Worm (Caenorhabditis elegans) whole organism, young adult: ENCODE measurements around the gene mab-3.

Experiments used
- B0336.3 ChIP-seq: fragments of 200-800 bp; sonication (Bioruptor generic); IDR thresholded peaks from 2 replicates; pipeline ENCODE4 v1.3.6; 2022; ENCODE audit warnings: missing genetic modification characterization, missing compliant biosample characterization
- F22D6.2 ChIP-seq: sonication (generic microtip); optimal IDR thresholded peaks from 2 replicates; lab custom pipeline; 2016; ENCODE audit warnings: mild to moderate bottlenecking, missing genetic modification characterization, missing compliant biosample characterization
- F33H1.4 ChIP-seq: fragments of 200-800 bp; sonication (Bioruptor generic); IDR thresholded peaks from 2 replicates; pipeline ENCODE4 v1.3.6; 2022; ENCODE audit warnings: missing genetic modification reagents, missing genetic modification characterization, missing compliant biosample characterization
- F37B4.10 ChIP-seq: fragments of 200-800 bp; sonication (Bioruptor generic); IDR thresholded peaks from 2 replicates; pipeline ENCODE4 v1.3.6; 2022; ENCODE audit warnings: missing genetic modification characterization, missing compliant biosample characterization
- F39B2.1 ChIP-seq: fragments of 200-800 bp; sonication (Bioruptor generic); IDR thresholded peaks from 2 replicates; pipeline ENCODE4 v1.3.6; 2022; ENCODE audit warnings: missing genetic modification reagents, missing genetic modification characterization, missing compliant biosample characterization
- T26A5.8 ChIP-seq: sonication (generic microtip); optimal IDR thresholded peaks from 2 replicates; lab custom pipeline; 2016; ENCODE audit warnings: missing genetic modification characterization, missing compliant biosample characterization
- Y53F4B.3 ChIP-seq: fragments of 200-800 bp; sonication (Bioruptor generic); IDR thresholded peaks from 2 replicates; pipeline ENCODE4 v1.3.6; 2022; ENCODE audit warnings: missing genetic modification reagents, missing genetic modification characterization, missing compliant biosample characterization
- Y53G8AR.9 ChIP-seq: fragments of 200-800 bp; sonication (Bioruptor generic); conservative IDR thresholded peaks from 2 replicates; pipeline ENCODE4 v1.3.6; 2022; ENCODE audit warnings: missing genetic modification reagents, missing genetic modification characterization, missing compliant biosample characterization
- Y67H2A.10 ChIP-seq: fragments of 200-800 bp; sonication (Bioruptor generic); conservative IDR thresholded peaks from 2 replicates; pipeline ENCODE4 v1.3.6; 2022; ENCODE audit warnings: missing genetic modification reagents, missing genetic modification characterization, missing compliant biosample characterization
- ZK185.1 ChIP-seq: sonication (generic microtip); optimal IDR thresholded peaks from 2 replicates; lab custom pipeline; 2016; ENCODE audit warnings: mild to moderate bottlenecking, missing genetic modification characterization, missing compliant biosample characterization; ENCODE audit not compliant: poor library complexity, severe bottlenecking
- ama-1 ChIP-seq, 3 experiments: fragments of 150-350 bp in 1 of 3; sonication (generic microtip) in 2 of 3; optimal IDR thresholded peaks; 2 replicates each; lab custom pipeline; 2014 to 2018; ENCODE audit warnings: missing biosample characterization in 2 of 3, missing genetic modification characterization in 2 of 3, missing genetic modification reagents in 2 of 3
- aptf-2 ChIP-seq: fragments of 200-800 bp; sonication (Bioruptor generic); conservative IDR thresholded peaks from 2 replicates; pipeline ENCODE4 v1.3.6; 2022; ENCODE audit warnings: missing genetic modification reagents, missing genetic modification characterization, missing compliant biosample characterization
- attf-5 ChIP-seq: fragments of 200-800 bp; sonication (Bioruptor generic); optimal IDR thresholded peaks from 2 replicates; lab custom pipeline; 2018; ENCODE audit warnings: mild to moderate bottlenecking, missing genetic modification characterization, missing compliant biosample characterization
- cebp-1 ChIP-seq, 2 experiments: fragments of 200-800 bp in 1 of 2; sonication (Bioruptor generic) in 1 of 2; sonication (generic microtip) in 1 of 2; IDR thresholded peaks in 1 of 2; optimal IDR thresholded peaks in 1 of 2; 2 replicates each; pipeline versions ENCODE4 v1.3.6 to Lab custom; 2017 to 2022; ENCODE audit warnings: missing compliant biosample characterization in 2 of 2, missing genetic modification characterization in 2 of 2, mild to moderate bottlenecking in 1 of 2, missing genetic modification reagents in 1 of 2, moderate library complexity in 1 of 2
- ceh-100 ChIP-seq: fragments of 200-800 bp; sonication (Bioruptor generic); IDR thresholded peaks from 2 replicates; pipeline ENCODE4 v1.3.6; 2022; ENCODE audit warnings: missing genetic modification reagents, missing genetic modification characterization, missing compliant biosample characterization
- ceh-91 ChIP-seq: fragments of 200-800 bp; sonication (Bioruptor generic); IDR thresholded peaks from 2 replicates; pipeline ENCODE4 v1.3.6; 2022; ENCODE audit warnings: missing genetic modification reagents, missing genetic modification characterization, missing compliant biosample characterization
- chd-7 ChIP-seq: sonication (generic microtip); optimal IDR thresholded peaks from 2 replicates; lab custom pipeline; 2016; ENCODE audit warnings: mild to moderate bottlenecking, missing genetic modification characterization, moderate library complexity, missing compliant biosample characterization
- die-1 ChIP-seq: sonication (generic microtip); optimal IDR thresholded peaks from 2 replicates; lab custom pipeline; 2016; ENCODE audit warnings: missing genotype, mild to moderate bottlenecking, missing genetic modification characterization, missing compliant biosample characterization
- dox-1 ChIP-seq: fragments of 200-800 bp; sonication (Bioruptor generic); IDR thresholded peaks from 2 replicates; pipeline ENCODE4 v1.3.6; 2022; ENCODE audit warnings: missing genetic modification reagents, missing genetic modification characterization, missing compliant biosample characterization
- dpff-1 ChIP-seq: sonication (generic microtip); optimal IDR thresholded peaks from 2 replicates; lab custom pipeline; 2017; ENCODE audit warnings: mild to moderate bottlenecking, missing genetic modification characterization, missing compliant biosample characterization
- efl-1 ChIP-seq: fragments of 150-350 bp; optimal IDR thresholded peaks from 2 replicates; lab custom pipeline; 2014; ENCODE audit warnings: missing biosample characterization, missing genetic modification reagents, missing genetic modification characterization
- fkh-3 ChIP-seq: sonication (generic microtip); optimal IDR thresholded peaks from 2 replicates; lab custom pipeline; 2016; ENCODE audit warnings: mild to moderate bottlenecking, missing genetic modification characterization, missing compliant biosample characterization
- him-1 ChIP-seq: sonication (generic microtip); optimal IDR thresholded peaks from 2 replicates; lab custom pipeline; 2016; ENCODE audit warnings: missing genotype, missing genetic modification reagents, missing genetic modification characterization, missing compliant biosample characterization
- let-526 ChIP-seq: fragments of 200-800 bp; sonication (Bioruptor generic); IDR thresholded peaks from 2 replicates; pipeline ENCODE4 v1.3.6; 2022; ENCODE audit warnings: missing genetic modification reagents, missing genetic modification characterization, missing compliant biosample characterization
- lsl-1 ChIP-seq: fragments of 200-800 bp; sonication (Bioruptor generic); optimal IDR thresholded peaks from 2 replicates; lab custom pipeline; 2018; ENCODE audit warnings: mild to moderate bottlenecking, missing genetic modification characterization, moderate library complexity, missing compliant biosample characterization
- mcd-1 ChIP-seq: fragments of 200-800 bp; sonication (Bioruptor generic); IDR thresholded peaks from 2 replicates; pipeline ENCODE4 v1.3.6; 2022; ENCODE audit warnings: missing genetic modification reagents, missing genetic modification characterization, missing compliant biosample characterization
- nfya-1 ChIP-seq: sonication (generic microtip); optimal IDR thresholded peaks from 2 replicates; lab custom pipeline; 2017; ENCODE audit warnings: antibody characterized with exemption, missing compliant biosample characterization, missing genetic modification characterization, borderline replicate concordance; ENCODE audit not compliant: insufficient read depth
- nfya-2 ChIP-seq: fragments of 200-800 bp; sonication (Bioruptor generic); IDR thresholded peaks from 2 replicates; pipeline ENCODE4 v1.3.6; 2022; ENCODE audit warnings: missing genetic modification reagents, missing genetic modification characterization, missing compliant biosample characterization
- nfyb-1 ChIP-seq: fragments of 200-800 bp; sonication (Bioruptor generic); IDR thresholded peaks from 2 replicates; pipeline ENCODE4 v1.3.6; 2022; ENCODE audit warnings: missing genetic modification reagents, missing genetic modification characterization, missing compliant biosample characterization
- nhr-179 ChIP-seq: sonication (generic microtip); optimal IDR thresholded peaks from 2 replicates; lab custom pipeline; 2016; ENCODE audit warnings: mild to moderate bottlenecking, missing genetic modification characterization, missing compliant biosample characterization
- nhr-27 ChIP-seq: fragments of 200-800 bp; sonication (Bioruptor generic); optimal IDR thresholded peaks from 2 replicates; lab custom pipeline; 2018; ENCODE audit warnings: mild to moderate bottlenecking, missing genetic modification characterization, moderate library complexity, missing compliant biosample characterization
- pha-4 ChIP-seq: fragments of 150-350 bp; sonication (generic microtip); optimal IDR thresholded peaks from 2 replicates; lab custom pipeline; 2014; ENCODE audit warnings: missing biosample characterization, missing genetic modification reagents, missing genetic modification characterization
- rcor-1 ChIP-seq: fragments of 200-800 bp; sonication (Bioruptor generic); IDR thresholded peaks from 2 replicates; pipeline ENCODE4 v1.3.6; 2022; ENCODE audit warnings: missing genetic modification reagents, missing genetic modification characterization, missing compliant biosample characterization
- repo-1 ChIP-seq: sonication (generic microtip); optimal IDR thresholded peaks from 2 replicates; lab custom pipeline; 2017; ENCODE audit warnings: mild to moderate bottlenecking, missing genetic modification characterization, missing compliant biosample characterization
- sdz-38 ChIP-seq: sonication (generic microtip); optimal IDR thresholded peaks from 2 replicates; lab custom pipeline; 2016; ENCODE audit warnings: missing genotype, missing genetic modification characterization, missing compliant biosample characterization
- snpc-1.1 ChIP-seq: sonication (generic microtip); optimal IDR thresholded peaks from 2 replicates; lab custom pipeline; 2017; ENCODE audit warnings: missing genetic modification characterization, mild to moderate bottlenecking, missing compliant biosample characterization, antibody characterized with exemption, moderate library complexity, missing genotype, missing genetic modification reagents; ENCODE audit not compliant: insufficient read depth
- snpc-3.4 ChIP-seq: sonication (generic microtip); optimal IDR thresholded peaks from 2 replicates; lab custom pipeline; 2017; ENCODE audit warnings: missing genetic modification characterization, mild to moderate bottlenecking, missing compliant biosample characterization, antibody characterized with exemption, moderate library complexity, missing genotype, missing genetic modification reagents
- somi-1 ChIP-seq: fragments of 200-800 bp; sonication (Bioruptor generic); optimal IDR thresholded peaks from 2 replicates; lab custom pipeline; 2018; ENCODE audit warnings: mild to moderate bottlenecking, missing genetic modification characterization, missing compliant biosample characterization
- tlf-1 ChIP-seq: fragments of 200-800 bp; sonication (Bioruptor generic); optimal IDR thresholded peaks from 2 replicates; lab custom pipeline; 2018; ENCODE audit warnings: mild to moderate bottlenecking, missing genetic modification characterization, missing compliant biosample characterization
- zim-3 ChIP-seq: sonication (generic microtip); optimal IDR thresholded peaks from 2 replicates; lab custom pipeline; 2017; ENCODE audit warnings: mild to moderate bottlenecking, missing genetic modification characterization, moderate library complexity, missing compliant biosample characterization
- ztf-22 ChIP-seq: fragments of 200-800 bp; sonication (Bioruptor generic); optimal IDR thresholded peaks from 2 replicates; lab custom pipeline; 2018; ENCODE audit warnings: mild to moderate bottlenecking, missing genetic modification characterization, moderate library complexity, missing compliant biosample characterization
- ztf-25 ChIP-seq: fragments of 200-800 bp; sonication (Bioruptor generic); IDR thresholded peaks from 2 replicates; pipeline ENCODE4 v1.3.6; 2022; ENCODE audit warnings: missing genetic modification reagents, missing genetic modification characterization, missing compliant biosample characterization
- ztf-26 ChIP-seq: sonication (generic microtip); optimal IDR thresholded peaks from 2 replicates; lab custom pipeline; 2017; ENCODE audit warnings: missing genetic modification characterization, missing compliant biosample characterization
- ztf-28 ChIP-seq: fragments of 200-800 bp; sonication (Bioruptor generic); IDR thresholded peaks from 2 replicates; pipeline ENCODE4 v1.3.6; 2022; ENCODE audit warnings: missing genetic modification reagents, missing genetic modification characterization, missing compliant biosample characterization

Gene mab-3

ce11 chrII:9752278-9752677 lies 20.3 kb downstream of the mab-3 start:
- no peak for TF ChIP-seq repo-1
- TF ChIP-seq lsl-1 (GFP tag; lab: Kevin White, UChicago) = no peak
- TF ChIP-seq cebp-1 (GFP tag; IDR thresholded peaks at IDR 0.05; lab: Robert Waterston, UW) = no peak
- no peak for TF ChIP-seq cebp-1 (tag; optimal IDR thresholded peaks at IDR 0.05; lab: Kevin White, UChicago)
- TF ChIP-seq nhr-27 = no peak
- TF ChIP-seq efl-1 (GFP tag; lab: Kevin White, UChicago) = no peak
- no peak for TF ChIP-seq attf-5
- TF ChIP-seq T26A5.8 = no peak
- no peak for TF ChIP-seq tlf-1 (GFP tag; lab: Kevin White, UChicago)
- no peak for TF ChIP-seq nfyb-1 (GFP tag; lab: Robert Waterston, UW)
- no peak for TF ChIP-seq pha-4 (tag; lab: Kevin White, UChicago)
- TF ChIP-seq B0336.3 (GFP tag; lab: Robert Waterston, UW) = no peak
- no peak for TF ChIP-seq ZK185.1 (tag; lab: Kevin White, UChicago)
- TF ChIP-seq somi-1 = no peak
- no peak for TF ChIP-seq chd-7 (tag; lab: Kevin White, UChicago)
- no peak for TF ChIP-seq F33H1.4 (GFP tag; lab: Robert Waterston, UW)
- TF ChIP-seq nfya-2 (GFP tag; lab: Robert Waterston, UW) = no peak
- TF ChIP-seq snpc-3.4 (tag; lab: Kevin White, UChicago) = no peak

- no peak for TF ChIP-seq Y53G8AR.9
- TF ChIP-seq nfyb-1 (GFP tag; lab: Robert Waterston, UW) = no peak
- TF ChIP-seq ztf-25 (GFP tag; lab: Robert Waterston, UW) = no peak
- no peak for TF ChIP-seq sdz-38
- no peak for TF ChIP-seq ztf-28 (GFP tag; lab: Robert Waterston, UW)
- TF ChIP-seq ceh-100 (GFP tag; lab: Robert Waterston, UW) = no peak
- TF ChIP-seq snpc-1.1 (tag; lab: Kevin White, UChicago) = no peak
- no peak for TF ChIP-seq Y67H2A.10
- TF ChIP-seq mcd-1 (GFP tag; lab: Robert Waterston, UW) = no peak
- no peak for TF ChIP-seq fkh-3 (tag; lab: Kevin White, UChicago)
- TF ChIP-seq nfya-1 = no peak
- TF ChIP-seq ceh-91 (GFP tag; lab: Robert Waterston, UW) = no peak
- TF ChIP-seq nhr-179 (tag; lab: Kevin White, UChicago) = no peak
- TF ChIP-seq Y53F4B.3 = no peak
- TF ChIP-seq F37B4.10 (GFP tag; lab: Robert Waterston, UW) = no peak
- no peak for TF ChIP-seq him-1
- TF ChIP-seq F22D6.2 (tag; lab: Kevin White, UChicago) = no peak
- TF ChIP-seq dox-1 (GFP tag; lab: Robert Waterston, UW) = no peak
- TF ChIP-seq F33H1.4 (GFP tag; lab: Robert Waterston, UW) = no peak
- no peak for TF ChIP-seq rcor-1 (GFP tag; lab: Robert Waterston, UW)
Measured at ce11 chrII:9753056-9753455, 21.1 kb downstream of the mab-3 start, which contains the start of gene Y53C12B.7. Gene Y53C12B.7 (minus strand): TSS chrII:9753218.

- TF ChIP-seq F22D6.2 (tag; lab: Kevin White, UChicago) = no peak
- no peak for TF ChIP-seq Y53F4B.3
- no peak for TF ChIP-seq ztf-26 (tag; lab: Kevin White, UChicago)
- TF ChIP-seq die-1 = no peak
- no peak for TF ChIP-seq ama-1 (optimal IDR thresholded peaks at IDR 0.05; lab: Kevin White, UChicago)
- no peak for TF ChIP-seq ama-1 (GFP tag; optimal IDR thresholded peaks at IDR 0.05; lab: Kevin White, UChicago)
- TF ChIP-seq repo-1 = no peak
- TF ChIP-seq let-526 (GFP tag; lab: Robert Waterston, UW) = no peak
- TF ChIP-seq sdz-38 = no peak
- TF ChIP-seq snpc-3.4 (tag; lab: Kevin White, UChicago) = no peak
- TF ChIP-seq aptf-2 = no peak
- no peak for TF ChIP-seq ztf-22
- no peak for TF ChIP-seq zim-3
- no peak for TF ChIP-seq ztf-25 (GFP tag; lab: Robert Waterston, UW)
- no peak for TF ChIP-seq F33H1.4 (GFP tag; lab: Robert Waterston, UW)
- TF ChIP-seq F39B2.1 (GFP tag; lab: Robert Waterston, UW) = no peak
- no peak for TF ChIP-seq dpff-1 (tag; lab: Kevin White, UChicago)
- TF ChIP-seq somi-1 = no peak
- TF ChIP-seq, all 124 proteins: peak for 0
Measured at ce11 chrII:9753730-9754129, 21.8 kb downstream of the mab-3 start, which contains the start of gene ZK1321.1. Gene ZK1321.1 (plus strand): TSS chrII:9754030.
